Fruit fly (Drosophila melanogaster): ENCODE measurements around the gene CG14074.

The CG14074 gene

dm6 chr3L:18840370-18841007 is 25.5 kb upstream of the CG14074 start (continued):
- TF ChIP-seq Antp (GFP tag; optimal IDR thresholded peaks at IDR 0.05) (peak; percentile 28), CG11398 (GFP tag; optimal IDR thresholded peaks at IDR 0.05) (peak; percentile 10), slbo (GFP tag; IDR thresholded peaks at IDR 0.05) (no peak), CG17328 (GFP tag; IDR thresholded peaks at IDR 0.05) (no peak), CG4404 (GFP tag; IDR thresholded peaks at IDR 0.05) (no peak), CG42726 (GFP tag; IDR thresholded peaks at IDR 0.05; ENCODE audit: partially characterized antibody) (no peak), Side (GFP tag; optimal IDR thresholded peaks at IDR 0.05) (peak; percentile 11), esg (GFP tag; conservative IDR thresholded peaks at IDR 0.05) (no peak), CG17612 (GFP tag; IDR thresholded peaks at IDR 0.05) (no peak), CG6813 (GFP tag; optimal IDR thresholded peaks at IDR 0.05) (peak; percentile 20), zen2 (GFP tag; IDR thresholded peaks at IDR 0.05; ENCODE audit: partially characterized antibody) (no peak), Med (GFP tag) (peak; percentile 88), CG15514 (GFP tag; optimal IDR thresholded peaks at IDR 0.05) (peak; percentile 6), rib (GFP tag; IDR thresholded peaks at IDR 0.05) (no peak), CG10543 (GFP tag; optimal IDR thresholded peaks at IDR 0.05) (peak; percentile 58), CG12391 (tag; optimal IDR thresholded peaks at IDR 0.05) (peak; percentile 28), cg (GFP tag; optimal IDR thresholded peaks at IDR 0.05) (peak; percentile 97), pfk (GFP tag; optimal IDR thresholded peaks at IDR 0.05) (peak; percentile 31), Dip2 (GFP tag; IDR thresholded peaks at IDR 0.05) (no peak), CG6765 (GFP tag; optimal IDR thresholded peaks at IDR 0.05) (no peak), gem (tag; optimal IDR thresholded peaks at IDR 0.05) (peak; percentile 57), CG16813 (GFP tag; IDR thresholded peaks at IDR 0.05; ENCODE audit: partially characterized antibody) (no peak), Trl (optimal IDR thresholded peaks at IDR 0.05) (peak; percentile 70 to 87), Trl (GFP tag; optimal IDR thresholded peaks at IDR 0.05) (peak; percentile 14), CoRest (tag; optimal IDR thresholded peaks at IDR 0.05) (no peak), CG13424 (tag; optimal IDR thresholded peaks at IDR 0.05) (no peak), grn (GFP tag; optimal IDR thresholded peaks at IDR 0.05) (peak; percentile 97), sc (optimal IDR thresholded peaks at IDR 0.05) (no peak), sc (GFP tag; optimal IDR thresholded peaks at IDR 0.05) (no peak), Deaf1 (tag; optimal IDR thresholded peaks at IDR 0.05) (peak; percentile 67), CG3065 (GFP tag; optimal IDR thresholded peaks at IDR 0.05) (no peak), CG1602 (GFP tag; optimal IDR thresholded peaks at IDR 0.05) (peak; percentile 8), Atf-2 (GFP tag; optimal IDR thresholded peaks at IDR 0.05) (peak; percentile 32), CG1603 (tag; optimal IDR thresholded peaks at IDR 0.05) (peak; percentile 21), HLH3B (GFP tag; IDR thresholded peaks at IDR 0.05) (no peak), HmgD (GFP tag; optimal IDR thresholded peaks at IDR 0.05) (peak; percentile 40), ro (GFP tag; IDR thresholded peaks at IDR 0.05) (no peak), CG13775 (GFP tag; optimal IDR thresholded peaks at IDR 0.05) (peak; percentile 15), ttk (GFP tag; IDR thresholded peaks at IDR 0.05) (no peak), Jarid2 (GFP tag; optimal IDR thresholded peaks at IDR 0.05) (peak; percentile 93), Hr39 (optimal IDR thresholded peaks at IDR 0.05) (no peak), sr (GFP tag; IDR thresholded peaks at IDR 0.05) (no peak), CG3726 (GFP tag; IDR thresholded peaks at IDR 0.05) (no peak), dmrt99B (tag; optimal IDR thresholded peaks at IDR 0.05) (peak; percentile 33), Lpt (GFP tag; optimal IDR thresholded peaks at IDR 0.05) (no peak), cad (GFP tag; optimal IDR thresholded peaks at IDR 0.05) (no peak), CG7963 (GFP tag; IDR thresholded peaks at IDR 0.05; ENCODE audit: partially characterized antibody) (no peak), Nf-YA (GFP tag; IDR thresholded peaks at IDR 0.05) (no peak), wek (GFP tag; optimal IDR thresholded peaks at IDR 0.05) (no peak), H15 (GFP tag; IDR thresholded peaks at IDR 0.05) (no peak), Dek (tag; optimal IDR thresholded peaks at IDR 0.05) (peak; percentile 8)
